Fruit fly (Drosophila melanogaster) S2 (cell line): ENCODE data around the gene eIF3f1.

ENCODE experiments used
- CG8478 ChIP-seq: fragments of >200 bp; optimal IDR thresholded peaks from 2 replicates; lab custom pipeline; 2018
- CTCF ChIP-seq, 2 experiments: fragments of >200 bp; optimal IDR thresholded peaks; 2 replicates each; lab custom pipeline; 2018

Gene eIF3f1

DNA sequence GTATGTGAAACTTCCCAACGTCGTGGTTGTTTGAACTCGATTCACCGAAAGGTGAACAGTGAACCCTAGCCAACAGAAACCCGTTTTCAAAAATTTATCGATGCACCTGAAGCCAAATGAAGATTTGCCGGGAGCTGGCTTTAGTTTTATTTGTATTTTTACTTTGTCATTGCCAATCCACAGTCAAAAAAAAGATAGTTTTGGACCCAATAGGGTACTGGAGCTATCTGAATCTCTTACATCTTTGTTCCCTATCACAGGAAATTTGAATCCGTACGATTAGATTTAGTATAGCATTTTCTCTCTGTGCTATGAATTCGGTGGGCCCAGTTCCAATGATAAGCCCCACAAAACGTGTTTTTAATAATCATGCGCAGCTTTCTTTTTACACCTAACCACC, 17.0 kb upstream of the eIF3f1 start:
- TF ChIP-seq CG8478 (lab: Kevin White, UChicago) (no peak), CTCF (optimal IDR thresholded peaks at IDR 0.05; lab: Kevin White, UChicago) (no peak)

DNA sequence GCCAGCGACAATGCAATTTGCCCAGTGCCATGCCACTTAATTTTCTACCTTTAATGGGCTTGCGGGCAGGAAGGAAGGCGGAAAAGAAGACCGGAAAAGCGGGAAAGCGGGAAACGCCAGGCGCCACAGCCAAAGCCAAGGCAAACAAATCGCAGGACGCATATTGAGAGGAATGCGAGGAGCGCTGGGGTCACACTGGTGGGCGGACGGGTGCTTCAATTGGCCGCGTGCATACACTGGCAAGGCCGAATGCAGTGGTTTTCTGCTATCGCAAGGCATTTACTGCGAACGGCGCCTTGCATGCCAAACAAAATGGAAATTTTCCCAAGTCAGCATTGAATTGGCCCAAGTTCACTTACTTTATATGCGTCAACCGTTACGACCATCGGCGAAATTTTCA, 14.5 kb upstream of the eIF3f1 start:
- no peak for TF ChIP-seq CTCF (optimal IDR thresholded peaks at IDR 0.05; lab: Kevin White, UChicago)
- no peak for TF ChIP-seq CG8478 (lab: Kevin White, UChicago)

DNA sequence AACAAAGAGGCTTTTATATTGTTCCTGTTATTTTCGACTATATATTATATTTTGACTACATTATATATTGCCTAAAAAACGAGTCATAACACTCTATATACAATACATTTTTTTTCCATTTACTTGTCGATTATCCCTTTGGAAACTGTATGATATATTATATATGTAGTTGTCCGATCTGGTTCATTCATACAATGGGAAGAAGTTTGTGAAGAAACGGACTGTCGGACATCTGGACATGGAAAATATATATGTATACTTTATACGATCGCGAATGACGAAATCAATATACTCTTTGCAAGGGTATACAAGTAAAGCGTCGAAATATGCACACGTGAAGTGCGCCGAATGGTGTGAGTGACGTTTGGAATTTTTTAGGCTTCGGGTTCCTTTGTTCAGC, 12.8 kb upstream of the eIF3f1 start:
- TF ChIP-seq CTCF (optimal IDR thresholded peaks at IDR 0.05; lab: Kevin White, UChicago) (no peak), CG8478 (lab: Kevin White, UChicago) (no peak)

DNA sequence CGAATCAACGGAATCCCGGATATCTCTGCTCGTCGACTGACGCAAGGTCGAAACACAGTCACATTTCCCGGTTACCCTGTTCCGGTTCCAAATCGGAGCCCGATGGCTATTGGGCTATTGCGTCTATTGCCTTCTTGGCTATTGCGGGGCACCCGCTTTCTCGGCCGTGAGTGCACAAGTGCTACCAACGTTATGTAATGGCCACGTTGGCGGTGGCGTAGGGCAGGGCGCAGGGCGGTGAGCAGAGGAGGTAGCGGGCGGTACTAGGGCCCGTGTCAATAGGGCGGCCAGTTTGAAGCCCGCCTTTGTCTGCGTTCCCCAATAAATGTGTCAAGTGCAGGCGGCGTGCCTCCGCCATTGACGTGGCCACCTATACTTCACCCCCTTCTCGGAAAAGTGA, 12.3 kb upstream of the eIF3f1 start:
- TF ChIP-seq CG8478 (lab: Kevin White, UChicago) (no peak), CTCF (optimal IDR thresholded peaks at IDR 0.05; lab: Kevin White, UChicago) (no peak)

DNA sequence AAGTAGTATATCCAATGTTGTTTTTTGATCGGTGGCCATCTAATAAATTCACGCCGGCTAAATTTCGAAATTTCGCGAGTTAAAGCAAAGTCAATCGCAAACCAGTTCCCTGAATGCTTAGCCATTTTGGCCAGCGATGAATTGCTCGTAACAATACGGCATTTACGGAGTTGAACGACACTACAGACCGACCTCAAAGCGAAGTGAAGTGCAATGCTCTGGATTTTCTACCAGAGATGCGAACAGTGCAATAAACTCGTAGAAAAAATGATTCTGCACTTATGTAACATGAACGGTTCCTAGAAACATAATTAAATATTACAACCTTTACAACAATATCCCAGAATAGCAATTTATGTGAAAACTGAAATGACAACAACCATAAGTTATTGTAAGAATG, 11.4 kb upstream of the eIF3f1 start:
- TF ChIP-seq CG8478 (lab: Kevin White, UChicago) (no peak), CTCF (optimal IDR thresholded peaks at IDR 0.05; lab: Kevin White, UChicago) (no peak)

DNA sequence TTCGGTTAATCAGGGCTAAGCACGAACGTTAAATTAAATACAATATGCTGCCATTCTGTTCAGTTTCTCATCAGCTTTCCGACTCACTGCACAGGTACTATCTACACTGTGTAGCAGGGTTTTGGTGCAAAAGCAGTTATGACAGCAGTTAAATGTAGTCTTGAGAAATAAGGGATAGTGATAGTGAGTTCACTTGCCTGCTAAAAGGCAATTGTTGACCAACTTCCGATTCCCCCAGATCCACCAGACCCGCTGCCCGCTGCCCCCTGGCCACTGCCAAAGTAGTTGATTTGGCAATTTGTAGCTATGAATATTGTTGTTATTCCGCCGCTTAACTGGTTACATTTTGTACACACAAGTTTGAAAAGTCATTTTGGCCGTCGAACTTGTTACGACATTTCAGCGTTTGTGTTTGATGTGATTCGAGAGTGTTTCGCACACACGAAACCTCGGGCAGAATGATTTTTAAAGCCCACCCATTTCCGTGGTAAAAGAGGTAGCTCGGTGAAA, 10.4 kb upstream of the eIF3f1 start:
- TF ChIP-seq CG8478 (lab: Kevin White, UChicago) (no peak), CTCF (optimal IDR thresholded peaks at IDR 0.05; lab: Kevin White, UChicago) (no peak)

DNA sequence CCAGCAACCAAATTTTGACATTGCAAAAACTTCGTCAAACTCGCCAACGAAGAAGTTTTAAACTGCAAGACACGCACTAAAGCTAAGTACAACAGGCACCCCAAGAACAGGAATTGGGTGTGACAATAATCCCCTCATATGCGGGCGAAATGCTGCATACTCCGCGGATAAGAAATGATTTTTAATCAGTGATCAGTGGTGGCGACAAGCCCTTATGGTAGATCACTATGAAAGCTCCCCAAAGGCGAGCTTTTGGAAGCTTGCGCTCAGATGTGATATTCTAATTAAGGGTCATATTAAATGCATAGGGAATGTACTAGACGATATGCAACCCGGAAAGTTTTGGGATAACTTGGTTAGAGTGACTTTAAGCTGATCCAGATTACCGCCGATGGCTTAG, 3.6 kb upstream of the eIF3f1 start:
- TF ChIP-seq CG8478 (lab: Kevin White, UChicago), result no peak
- no peak for TF ChIP-seq CTCF (optimal IDR thresholded peaks at IDR 0.05; lab: Kevin White, UChicago)

DNA sequence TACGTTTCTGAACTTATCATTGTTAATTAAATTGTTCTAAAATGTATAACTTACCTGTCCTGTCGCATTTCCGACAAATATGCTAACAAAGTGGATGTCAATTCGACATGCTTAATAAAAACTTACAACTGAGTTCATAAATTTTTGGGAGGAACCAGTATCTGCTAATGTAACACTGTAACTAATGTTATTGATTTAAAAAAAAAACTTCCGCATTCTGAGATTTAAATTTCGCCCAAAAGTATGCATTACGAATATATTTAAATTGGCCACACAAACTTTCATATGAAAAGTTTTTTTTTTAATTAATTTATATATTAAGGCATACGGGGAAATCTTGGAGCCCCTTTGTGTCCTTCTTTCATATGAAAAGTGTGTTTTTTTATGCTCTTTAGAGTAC, 1.9 kb downstream of the eIF3f1 start:
- TF ChIP-seq CTCF (optimal IDR thresholded peaks at IDR 0.05; lab: Kevin White, UChicago), result no peak
- TF ChIP-seq CG8478 (lab: Kevin White, UChicago), result no peak

DNA sequence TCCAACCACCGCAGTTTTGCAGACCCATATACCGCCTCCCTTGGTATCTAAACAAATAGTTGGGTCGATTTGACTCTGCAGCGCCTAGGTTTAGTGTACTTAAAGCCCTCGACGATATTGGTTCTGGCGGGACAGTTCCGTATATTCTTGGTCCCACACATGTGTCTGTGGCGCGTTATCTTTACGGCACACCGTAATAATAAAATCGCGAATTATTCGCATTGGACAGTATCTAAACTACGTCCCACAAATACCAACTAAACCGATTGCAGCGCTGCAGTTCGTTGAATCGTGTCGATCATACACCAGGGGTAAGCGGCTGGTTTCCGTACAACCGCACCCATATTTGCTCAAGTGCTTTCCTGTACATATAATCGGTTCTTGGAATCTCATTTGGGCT, 7.9 kb downstream of the eIF3f1 start:
- TF ChIP-seq CTCF (optimal IDR thresholded peaks at IDR 0.05; lab: Kevin White, UChicago), result no peak
- no peak for TF ChIP-seq CG8478 (lab: Kevin White, UChicago)

DNA sequence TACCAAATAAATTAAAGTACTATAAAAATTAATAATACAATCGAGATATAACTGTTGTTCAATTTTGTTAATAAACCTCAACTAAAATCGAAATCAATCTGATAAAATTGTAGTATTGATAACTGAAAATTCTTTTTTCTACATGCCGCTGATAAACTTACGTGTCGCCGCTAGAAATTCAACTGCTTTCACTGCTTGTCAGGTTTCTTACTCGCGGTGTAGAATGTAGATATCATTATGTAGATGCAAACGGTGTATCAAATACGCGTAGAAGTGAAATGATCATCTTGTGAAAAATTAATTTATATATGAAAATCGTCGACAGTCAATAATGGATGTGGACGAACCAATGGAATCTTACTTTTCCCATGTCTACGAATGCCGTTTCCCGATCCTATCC, 8.8 kb downstream of the eIF3f1 start:
- TF ChIP-seq CTCF (optimal IDR thresholded peaks at IDR 0.05; lab: Kevin White, UChicago), result peak; percentile 41 to 72
- TF ChIP-seq CG8478 (lab: Kevin White, UChicago), result no peak

DNA sequence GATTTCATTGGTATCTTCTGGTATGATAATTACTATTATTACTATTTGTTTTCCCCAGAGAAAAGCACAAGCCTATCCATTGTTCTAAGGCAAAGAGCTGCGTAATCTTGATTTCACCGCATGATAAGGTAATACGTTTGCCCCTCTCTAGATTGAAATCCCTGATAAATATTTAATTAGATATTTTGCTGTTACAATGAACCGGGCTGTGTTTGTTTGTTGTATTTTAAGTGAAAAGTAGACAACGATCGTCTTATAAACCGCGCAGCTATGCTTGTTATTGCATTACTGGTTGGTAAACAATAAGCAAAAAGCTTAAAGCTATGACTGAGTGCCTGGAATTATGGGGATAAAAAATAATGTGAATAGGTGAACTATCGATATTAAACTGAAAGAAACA, 19.2 kb downstream of the eIF3f1 start:
- no peak for TF ChIP-seq CG8478 (lab: Kevin White, UChicago)
- no peak for TF ChIP-seq CTCF (optimal IDR thresholded peaks at IDR 0.05; lab: Kevin White, UChicago)

DNA sequence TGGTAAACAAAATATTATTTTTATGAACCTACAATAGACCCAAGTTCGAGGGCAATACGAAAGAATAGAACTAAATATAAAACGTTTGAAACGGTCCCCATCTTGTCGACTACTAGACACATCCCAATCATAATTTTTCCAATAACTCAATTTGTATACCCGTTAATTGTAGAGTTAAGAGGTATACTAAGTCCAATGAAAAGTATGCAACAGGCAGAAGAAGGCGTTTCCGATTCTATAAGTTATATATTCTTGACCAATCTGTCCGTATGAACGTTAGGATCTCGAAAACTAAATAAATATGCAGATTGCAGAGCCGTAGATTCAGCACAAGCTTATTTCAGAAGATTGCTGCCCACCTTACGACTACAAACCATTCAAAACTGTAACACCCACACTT, 23.5 kb downstream of the eIF3f1 start, which contains the start of gene CG33927:
Gene CG33927 (minus strand): TSS at position 101 of the 400 bp plus-strand sequence.
- TF ChIP-seq CG8478 (lab: Kevin White, UChicago) (no peak), CTCF (optimal IDR thresholded peaks at IDR 0.05; lab: Kevin White, UChicago) (no peak)

DNA sequence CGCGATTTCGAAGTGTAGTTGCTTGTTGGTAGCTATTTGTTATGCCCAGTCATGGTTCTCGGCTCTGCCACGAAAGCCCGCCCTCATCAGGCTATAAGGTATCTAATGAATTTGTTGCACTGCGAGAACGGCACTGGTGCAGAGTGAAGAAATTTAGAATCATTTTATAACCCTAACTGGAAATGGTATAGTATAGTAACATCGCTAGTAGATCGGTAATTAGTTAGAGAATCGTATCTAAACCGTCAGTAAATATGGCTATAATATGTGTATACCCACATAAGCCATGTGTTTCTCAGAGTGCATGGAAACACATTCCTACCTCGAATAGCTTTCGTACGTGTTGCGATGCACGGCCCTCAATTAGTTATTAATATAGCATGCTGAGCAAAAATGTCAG, 26.8 kb downstream of the eIF3f1 start:
- TF ChIP-seq CG8478 (lab: Kevin White, UChicago), result no peak
- no peak for TF ChIP-seq CTCF (optimal IDR thresholded peaks at IDR 0.05; lab: Kevin White, UChicago)

DNA sequence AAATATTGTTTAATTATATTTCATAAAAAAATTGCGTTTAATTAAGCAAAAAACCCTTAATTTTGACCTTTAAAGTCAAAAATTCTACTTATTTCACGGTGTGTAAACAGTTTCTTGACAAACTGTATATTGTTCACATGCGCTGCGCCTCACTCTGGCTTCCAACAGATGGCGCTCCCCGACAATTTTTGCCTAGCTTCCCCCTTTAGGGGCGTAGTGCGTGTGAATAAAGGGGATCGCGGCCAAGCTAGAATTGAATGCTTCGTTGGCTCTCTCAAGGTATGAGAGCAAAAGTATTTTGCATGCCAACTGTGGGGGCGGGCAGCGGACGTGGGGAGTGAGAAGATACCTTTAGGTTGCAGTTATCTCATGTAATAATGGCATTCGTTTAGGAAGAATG, 29.2 kb downstream of the eIF3f1 start:
- peak; percentile 79 to 80 for TF ChIP-seq CTCF (optimal IDR thresholded peaks at IDR 0.05; lab: Kevin White, UChicago)

DNA sequence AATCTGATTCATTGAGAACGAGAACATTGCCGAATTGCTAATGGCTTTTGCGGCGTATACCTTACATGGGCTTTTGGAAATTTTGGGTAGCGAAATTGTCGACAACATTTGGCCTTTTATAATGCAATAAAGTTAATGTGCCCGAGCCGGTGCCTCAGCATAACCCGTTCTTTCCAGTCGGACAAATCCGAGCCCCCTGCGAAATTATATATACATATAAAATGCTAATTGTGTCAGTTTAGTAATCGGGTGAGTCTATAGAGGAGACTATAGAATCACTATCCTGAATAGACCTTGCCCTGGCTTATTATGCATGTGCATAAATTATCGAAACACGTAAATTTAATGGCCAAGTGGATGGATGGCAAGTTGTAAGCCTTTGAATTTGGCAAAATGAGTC, 35.6 kb downstream of the eIF3f1 start:
- TF ChIP-seq CG8478 (lab: Kevin White, UChicago), result no peak
- TF ChIP-seq CTCF (optimal IDR thresholded peaks at IDR 0.05; lab: Kevin White, UChicago), result no peak

DNA sequence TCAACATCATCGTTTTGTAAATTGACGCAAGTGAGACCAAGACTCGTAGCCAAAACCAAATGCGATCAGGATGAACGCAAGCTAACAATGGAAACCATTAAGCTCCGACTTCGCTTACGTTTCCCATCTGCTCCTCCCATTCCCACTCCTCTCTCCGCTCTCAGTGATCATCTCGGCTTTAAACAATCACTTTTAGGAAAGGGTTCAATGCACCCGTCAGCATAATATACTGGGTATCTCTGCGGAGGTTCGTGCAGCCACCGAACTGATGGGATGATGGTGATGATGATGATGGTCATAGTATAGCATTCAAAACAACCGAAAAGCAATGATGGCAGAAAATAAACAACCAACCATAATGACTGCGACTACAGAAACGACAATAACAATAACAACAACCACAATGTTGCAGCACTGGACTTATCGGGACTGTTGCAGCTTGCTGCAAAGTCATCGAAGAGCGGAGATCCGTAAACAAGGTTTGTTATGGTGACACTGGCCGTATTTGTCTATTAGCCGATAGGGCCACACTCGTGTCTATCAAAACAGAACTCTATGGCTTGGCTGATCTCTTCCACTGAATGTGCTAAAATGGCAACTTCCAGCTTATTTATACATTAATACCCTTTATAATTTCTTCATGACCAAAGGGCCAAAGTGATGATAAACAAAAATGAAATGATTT, 36.9 kb downstream of the eIF3f1 start:
- TF ChIP-seq CTCF (optimal IDR thresholded peaks at IDR 0.05; lab: Kevin White, UChicago) (no peak), CG8478 (lab: Kevin White, UChicago) (no peak)
